Worm (Caenorhabditis elegans) whole organism, mixed stage, embryonic: ENCODE data around the gene fbxa-137.
"Not testable (repeated sequence)": the region's sequence is repeated elsewhere in the genome, so short reads cannot be mapped to it uniquely, and the experiment has no call there.

Source experiments
- M03D4.4 ChIP-seq: sonication (generic microtip); optimal IDR thresholded peaks from 2 replicates; lab custom pipeline; 2017; ENCODE audit warnings: mild to moderate bottlenecking, missing genetic modification characterization, missing compliant biosample characterization
- bed-3 ChIP-seq: fragments of 200-800 bp; sonication (Bioruptor generic); optimal IDR thresholded peaks from 3 replicates; lab custom pipeline; 2018; ENCODE audit warnings: mild to moderate bottlenecking, missing genetic modification characterization, moderate library complexity, missing compliant biosample characterization
- ceh-39 ChIP-seq: fragments of 150-350 bp; optimal IDR thresholded peaks from 2 replicates; lab custom pipeline; 2014; ENCODE audit warnings: missing biosample characterization, missing genetic modification characterization
- ceh-43 ChIP-seq: fragments of 200-800 bp; sonication (Bioruptor generic); optimal IDR thresholded peaks from 2 replicates; lab custom pipeline; 2018; ENCODE audit warnings: mild to moderate bottlenecking, missing genetic modification characterization, moderate library complexity, missing compliant biosample characterization
- ces-1 ChIP-seq: fragments of 150-350 bp; optimal IDR thresholded peaks from 2 replicates; lab custom pipeline; 2014; ENCODE audit warnings: missing biosample characterization, missing genetic modification reagents, missing genetic modification characterization
- elt-1 ChIP-seq: sonication (generic microtip); optimal IDR thresholded peaks from 2 replicates; lab custom pipeline; 2017; ENCODE audit warnings: missing genetic modification characterization, mild to moderate bottlenecking, missing compliant biosample characterization, antibody characterized with exemption, moderate library complexity, borderline replicate concordance; ENCODE audit not compliant: insufficient read depth
- flh-1 ChIP-seq: fragments of 200-800 bp; sonication (Bioruptor generic); optimal IDR thresholded peaks from 2 replicates; lab custom pipeline; 2018; ENCODE audit warnings: mild to moderate bottlenecking, missing genetic modification characterization, moderate library complexity, missing compliant biosample characterization
- hlh-1 ChIP-seq: fragments of 150-350 bp; optimal IDR thresholded peaks from 2 replicates; lab custom pipeline; 2014; ENCODE audit warnings: missing biosample characterization, missing genetic modification reagents, missing genetic modification characterization
- lin-32 ChIP-seq: fragments of 200-800 bp; sonication (Bioruptor generic); optimal IDR thresholded peaks from 2 replicates; lab custom pipeline; 2018; ENCODE audit warnings: mild to moderate bottlenecking, missing genetic modification characterization, missing compliant biosample characterization
- lsy-2 ChIP-seq: fragments of 150-350 bp; optimal IDR thresholded peaks from 2 replicates; lab custom pipeline; 2014; ENCODE audit warnings: missing biosample characterization, missing genetic modification characterization
- mab-5 ChIP-seq: fragments of 150-350 bp; optimal IDR thresholded peaks from 2 replicates; lab custom pipeline; 2014; ENCODE audit warnings: missing biosample characterization, missing genetic modification characterization
- nhr-237 ChIP-seq: fragments of 150-350 bp; optimal IDR thresholded peaks from 2 replicates; lab custom pipeline; 2014; ENCODE audit warnings: missing biosample characterization, missing genetic modification characterization
- nhr-28 ChIP-seq: fragments of 150-350 bp; optimal IDR thresholded peaks from 2 replicates; lab custom pipeline; 2014; ENCODE audit warnings: missing biosample characterization, missing genetic modification characterization
- nhr-76 ChIP-seq: sonication (generic microtip); optimal IDR thresholded peaks from 2 replicates; lab custom pipeline; 2017; ENCODE audit warnings: missing biosample characterization, missing genetic modification characterization
- pha-4 ChIP-seq: fragments of 150-350 bp; optimal IDR thresholded peaks from 2 replicates; lab custom pipeline; 2018; ENCODE audit warnings: missing biosample characterization, missing genetic modification reagents, missing genetic modification characterization
- sem-2 ChIP-seq: fragments of 200-800 bp; sonication (Bioruptor generic); optimal IDR thresholded peaks from 2 replicates; lab custom pipeline; 2018; ENCODE audit warnings: mild to moderate bottlenecking, missing genetic modification characterization, missing compliant biosample characterization
- snpc-4 ChIP-seq: fragments of 150-350 bp; optimal IDR thresholded peaks from 2 replicates; lab custom pipeline; 2014; ENCODE audit warnings: missing biosample characterization, missing genetic modification characterization
- tbx-8 ChIP-seq: fragments of 200-800 bp; sonication (Bioruptor generic); optimal IDR thresholded peaks from 2 replicates; lab custom pipeline; 2018; ENCODE audit warnings: mild to moderate bottlenecking, missing genetic modification characterization, moderate library complexity, missing compliant biosample characterization
- unc-120 ChIP-seq: sonication (generic microtip); optimal IDR thresholded peaks from 2 replicates; lab custom pipeline; 2017; ENCODE audit warnings: missing genetic modification characterization, missing compliant biosample characterization; ENCODE audit not compliant: poor library complexity, severe bottlenecking
- unc-39 ChIP-seq: fragments of 150-350 bp; optimal IDR thresholded peaks from 2 replicates; lab custom pipeline; 2014; ENCODE audit warnings: missing biosample characterization, missing genetic modification characterization
- unc-62 ChIP-seq: fragments of 150-350 bp; optimal IDR thresholded peaks from 2 replicates; lab custom pipeline; 2014; ENCODE audit warnings: missing biosample characterization, missing genetic modification reagents, missing genetic modification characterization

Gene fbxa-137

DNA sequence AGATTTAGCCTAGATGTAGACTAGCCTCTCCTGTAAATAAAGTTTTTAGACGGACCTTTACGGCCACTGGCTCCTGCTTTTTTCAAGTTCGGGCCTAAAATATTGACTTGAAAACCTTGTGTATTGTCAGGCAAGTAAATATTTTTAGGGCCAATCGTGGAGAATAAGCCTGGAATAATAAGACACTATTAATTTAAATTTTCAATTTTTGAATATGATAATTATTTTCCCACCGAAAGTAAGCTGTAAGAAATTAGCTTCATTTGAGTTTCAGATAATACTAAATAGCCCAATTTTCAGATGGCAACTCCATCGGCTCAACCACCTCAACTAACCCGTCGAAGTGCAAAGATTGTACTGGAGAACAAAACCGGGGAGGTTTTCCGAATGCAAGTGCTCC lies 47.8 kb downstream of the fbxa-137 start, which contains the start of gene pud-4:
pud-4 (plus strand) TSS at position 301 of the 400 bp plus-strand sequence.
- TF ChIP-seq lin-32 (no peak), lsy-2 (tag; lab: Kevin White, UChicago) (no peak), ceh-39 (tag; lab: Kevin White, UChicago) (no peak), flh-1 (no peak), mab-5 (tag; lab: Kevin White, UChicago) (no peak), elt-1 (tag; lab: Kevin White, UChicago) (no peak), snpc-4 (tag; lab: Kevin White, UChicago) (no peak), hlh-1 (tag; lab: Kevin White, UChicago) (no peak), ceh-43 (no peak), sem-2 (GFP tag; lab: Kevin White, UChicago) (no peak), nhr-76 (tag; lab: Kevin White, UChicago) (no peak), unc-39 (tag; lab: Kevin White, UChicago) (no peak)

DNA sequence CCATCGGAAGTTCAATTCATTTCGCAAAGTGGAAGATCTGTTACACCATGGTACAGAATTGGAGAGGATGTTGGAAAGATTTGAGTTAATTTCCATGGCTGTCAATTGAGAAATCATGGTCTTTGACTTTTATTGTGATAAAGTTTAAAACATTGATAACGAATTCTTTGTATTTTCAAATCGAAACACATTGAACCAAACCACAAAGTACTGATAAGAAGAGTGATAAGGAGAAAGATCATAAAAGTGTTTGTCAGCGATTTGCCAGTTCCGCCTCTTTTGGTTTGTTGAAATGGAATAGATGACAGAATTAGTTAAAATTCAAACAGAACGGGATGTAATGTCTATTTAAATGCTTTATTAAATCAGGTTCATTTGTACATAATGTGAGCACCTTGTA lies 48.5 kb downstream of the fbxa-137 start:
- TF ChIP-seq snpc-4 (tag; lab: Kevin White, UChicago) (no peak), ces-1 (GFP tag; lab: Kevin White, UChicago) (no peak), ceh-39 (tag; lab: Kevin White, UChicago) (no peak), ceh-43 (no peak), bed-3 (GFP tag; lab: Kevin White, UChicago) (no peak), nhr-237 (no peak), pha-4 (tag; lab: Kevin White, UChicago) (no peak), flh-1 (no peak), unc-62 (GFP tag; lab: Kevin White, UChicago) (no peak), unc-120 (tag; lab: Kevin White, UChicago) (no peak), nhr-76 (tag; lab: Kevin White, UChicago) (no peak), M03D4.4 (no peak)

DNA sequence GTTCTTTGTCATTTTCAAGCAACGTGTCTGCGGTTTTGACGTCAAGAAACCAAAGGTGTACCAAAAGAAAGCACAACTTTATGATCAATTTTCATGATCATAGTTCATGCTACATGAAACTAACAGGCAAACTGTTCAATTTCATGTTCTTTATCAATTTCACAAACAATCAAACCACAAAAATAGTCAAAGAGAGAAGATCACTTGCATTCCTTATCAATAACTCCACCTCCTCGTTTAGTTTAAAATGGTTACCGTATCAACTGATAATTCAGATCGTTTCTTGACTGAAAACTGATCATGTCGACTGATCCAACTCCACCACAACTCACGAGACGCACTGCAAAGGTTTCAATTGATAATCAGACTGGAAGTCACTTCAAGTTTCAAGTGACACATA lies 51.5 kb downstream of the fbxa-137 start, which contains the start of gene pud-1.1:
pud-1.1 (plus strand) TSS at position 301 of the 400 bp plus-strand sequence.
- TF ChIP-seq nhr-28 (tag; lab: Kevin White, UChicago); lsy-2 (tag; lab: Kevin White, UChicago); tbx-8 (GFP tag; lab: Kevin White, UChicago): not testable (repeated sequence)
